Fruit fly (Drosophila melanogaster): ENCODE results near the gene Syt4.

Gene Syt4

dm6 chr3R:7282244-7282890, 16.5 kb downstream of the Syt4 start:
- TF ChIP-seq psq (optimal IDR thresholded peaks at IDR 0.05) (no peak), pan (optimal IDR thresholded peaks at IDR 0.05) (no peak), EcR (GFP tag; optimal IDR thresholded peaks at IDR 0.05) (no peak), usp (GFP tag; optimal IDR thresholded peaks at IDR 0.05) (no peak), Dll (optimal IDR thresholded peaks at IDR 0.05) (no peak), CG8478 (optimal IDR thresholded peaks at IDR 0.05) (no peak)

- TF ChIP-seq Dll (optimal IDR thresholded peaks at IDR 0.05): no peak
- no peak for TF ChIP-seq EcR (GFP tag; optimal IDR thresholded peaks at IDR 0.05)
- TF ChIP-seq psq (optimal IDR thresholded peaks at IDR 0.05): no peak
- no peak for TF ChIP-seq CG8478 (optimal IDR thresholded peaks at IDR 0.05)
- TF ChIP-seq usp (GFP tag; optimal IDR thresholded peaks at IDR 0.05): no peak
- TF ChIP-seq pan (optimal IDR thresholded peaks at IDR 0.05): no peak
Observed at dm6 chr3R:7285662-7286061, 19.8 kb downstream of the Syt4 start, which contains the start of gene RacGAP84C. TSS of gene RacGAP84C (plus strand) at chr3R:7285962.

dm6 chr3R:7304455-7305088, 38.7 kb downstream of the Syt4 start, which contains the start of gene CG42544:
TSS of gene CG42544 (plus strand) at chr3R:7304592.
- TF ChIP-seq CG8478 (optimal IDR thresholded peaks at IDR 0.05) (no peak), pan (optimal IDR thresholded peaks at IDR 0.05) (no peak), EcR (GFP tag; optimal IDR thresholded peaks at IDR 0.05) (no peak), psq (optimal IDR thresholded peaks at IDR 0.05) (no peak), usp (GFP tag; optimal IDR thresholded peaks at IDR 0.05) (no peak), Dll (optimal IDR thresholded peaks at IDR 0.05) (no peak)

- TF ChIP-seq usp (GFP tag; optimal IDR thresholded peaks at IDR 0.05) (no peak), EcR (GFP tag; optimal IDR thresholded peaks at IDR 0.05) (no peak), CG8478 (optimal IDR thresholded peaks at IDR 0.05) (no peak), Dll (optimal IDR thresholded peaks at IDR 0.05) (no peak), pan (optimal IDR thresholded peaks at IDR 0.05) (no peak), psq (optimal IDR thresholded peaks at IDR 0.05) (no peak)
Observed at dm6 chr3R:7306539-7307192, 40.8 kb downstream of the Syt4 start.

dm6 chr3R:7309579-7310037, 43.7 kb downstream of the Syt4 start, which contains the start of gene rn:
TSS of gene rn (minus strand) at chr3R:7309629.
- no peak for TF ChIP-seq CG8478 (optimal IDR thresholded peaks at IDR 0.05)

- no peak for TF ChIP-seq psq (optimal IDR thresholded peaks at IDR 0.05)
- no peak for TF ChIP-seq EcR (GFP tag; optimal IDR thresholded peaks at IDR 0.05)
- TF ChIP-seq pan (optimal IDR thresholded peaks at IDR 0.05): no peak
- no peak for TF ChIP-seq Dll (optimal IDR thresholded peaks at IDR 0.05)
- TF ChIP-seq CG8478 (optimal IDR thresholded peaks at IDR 0.05): no peak
- TF ChIP-seq usp (GFP tag; optimal IDR thresholded peaks at IDR 0.05): no peak
Observed at dm6 chr3R:7310576-7310975, 44.7 kb downstream of the Syt4 start.

- TF ChIP-seq EcR (GFP tag; optimal IDR thresholded peaks at IDR 0.05): peak in 1 of 2 experiments; percentile 59
- no peak for TF ChIP-seq Dll (optimal IDR thresholded peaks at IDR 0.05)
- no peak for TF ChIP-seq psq (optimal IDR thresholded peaks at IDR 0.05)
- no peak for TF ChIP-seq pan (optimal IDR thresholded peaks at IDR 0.05)
- no peak for TF ChIP-seq usp (GFP tag; optimal IDR thresholded peaks at IDR 0.05)
- TF ChIP-seq CG8478 (optimal IDR thresholded peaks at IDR 0.05): peak; percentile 81
Observed at dm6 chr3R:7313034-7313433, 47.2 kb downstream of the Syt4 start.

dm6 chr3R:7317107-7317506, 51.2 kb downstream of the Syt4 start, which contains the start of gene CG10029:
TSS of gene CG10029 (minus strand) at chr3R:7317207.
- TF ChIP-seq psq (optimal IDR thresholded peaks at IDR 0.05): no peak
- TF ChIP-seq Dll (optimal IDR thresholded peaks at IDR 0.05): no peak
- no peak for TF ChIP-seq usp (GFP tag; optimal IDR thresholded peaks at IDR 0.05)
- no peak for TF ChIP-seq EcR (GFP tag; optimal IDR thresholded peaks at IDR 0.05)
- no peak for TF ChIP-seq pan (optimal IDR thresholded peaks at IDR 0.05)
- TF ChIP-seq CG8478 (optimal IDR thresholded peaks at IDR 0.05): no peak

All from whole organism.